Worm (Caenorhabditis elegans) whole organism, late embryonic: Measurements from ENCODE around the gene T26A5.2.

ENCODE experiments used
- F13H6.1 ChIP-seq: sonication (generic microtip); optimal IDR thresholded peaks from 2 replicates; lab custom pipeline; 2016; ENCODE audit warnings: missing genetic modification characterization, missing compliant biosample characterization
- ceh-45 ChIP-seq: fragments of 200-800 bp; sonication (Bioruptor generic); IDR thresholded peaks from 2 replicates; pipeline ENCODE4 v1.3.6; 2022; ENCODE audit warnings: missing genetic modification reagents, missing genetic modification characterization, missing compliant biosample characterization
- dve-1 ChIP-seq: sonication (generic microtip); optimal IDR thresholded peaks from 2 replicates; lab custom pipeline; 2017; ENCODE audit warnings: antibody characterized with exemption, mild to moderate bottlenecking, missing genetic modification characterization, missing compliant biosample characterization
- ref-2 ChIP-seq: sonication (generic microtip); optimal IDR thresholded peaks from 2 replicates; lab custom pipeline; 2016; ENCODE audit warnings: missing genetic modification characterization, missing compliant biosample characterization

DNA sequence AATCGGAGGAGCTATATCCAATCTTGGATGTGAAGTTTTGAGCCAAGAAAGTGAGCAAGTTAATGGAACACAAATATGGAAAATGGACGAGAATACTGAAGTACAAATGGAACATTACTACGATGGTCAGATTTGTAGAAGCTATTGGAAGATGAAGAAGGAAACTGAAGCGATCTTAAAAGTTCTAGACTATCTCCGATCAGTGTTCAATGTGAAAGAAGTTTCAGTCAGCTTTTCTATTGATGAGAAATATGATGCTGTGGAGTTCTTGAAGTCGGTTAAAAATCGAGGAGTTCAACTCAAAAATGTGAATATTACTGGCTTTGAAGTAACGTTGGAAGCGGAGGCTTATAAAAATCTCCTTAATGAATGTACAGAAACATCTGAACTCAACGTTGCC lies 32.0 kb downstream of the T26A5.2 start:
- TF ChIP-seq dve-1 (no peak), ceh-45 (no peak), ref-2 (tag; lab: Kevin White, UChicago) (no peak), F13H6.1 (tag; lab: Kevin White, UChicago) (no peak)
